Fruit fly (Drosophila melanogaster) whole organism: ENCODE results near the gene Pp1alpha-96A.

Experiments
- CG8478 ChIP-seq: fragments of >200 bp; optimal IDR thresholded peaks from 2 replicates; lab custom pipeline; 2018; ENCODE audit warnings: inconsistent platforms
- Dll ChIP-seq: fragments of >200 bp; optimal IDR thresholded peaks from 2 replicates; lab custom pipeline; 2017
- EcR ChIP-seq, 2 experiments: fragments of >200 bp; optimal IDR thresholded peaks; 2 replicates each; lab custom pipeline; 2017; ENCODE audit warnings: missing biosample characterization in 2 of 2, missing genetic modification characterization in 2 of 2, missing genetic modification reagents in 2 of 2
- pan ChIP-seq: fragments of >200 bp; optimal IDR thresholded peaks from 2 replicates; lab custom pipeline; 2017
- psq ChIP-seq: fragments of >200 bp; optimal IDR thresholded peaks from 2 replicates; lab custom pipeline; 2017
- usp ChIP-seq: fragments of >200 bp; optimal IDR thresholded peaks from 2 replicates; lab custom pipeline; 2017; ENCODE audit warnings: missing biosample characterization, missing genetic modification characterization, mixed read lengths

Gene Pp1alpha-96A

DNA sequence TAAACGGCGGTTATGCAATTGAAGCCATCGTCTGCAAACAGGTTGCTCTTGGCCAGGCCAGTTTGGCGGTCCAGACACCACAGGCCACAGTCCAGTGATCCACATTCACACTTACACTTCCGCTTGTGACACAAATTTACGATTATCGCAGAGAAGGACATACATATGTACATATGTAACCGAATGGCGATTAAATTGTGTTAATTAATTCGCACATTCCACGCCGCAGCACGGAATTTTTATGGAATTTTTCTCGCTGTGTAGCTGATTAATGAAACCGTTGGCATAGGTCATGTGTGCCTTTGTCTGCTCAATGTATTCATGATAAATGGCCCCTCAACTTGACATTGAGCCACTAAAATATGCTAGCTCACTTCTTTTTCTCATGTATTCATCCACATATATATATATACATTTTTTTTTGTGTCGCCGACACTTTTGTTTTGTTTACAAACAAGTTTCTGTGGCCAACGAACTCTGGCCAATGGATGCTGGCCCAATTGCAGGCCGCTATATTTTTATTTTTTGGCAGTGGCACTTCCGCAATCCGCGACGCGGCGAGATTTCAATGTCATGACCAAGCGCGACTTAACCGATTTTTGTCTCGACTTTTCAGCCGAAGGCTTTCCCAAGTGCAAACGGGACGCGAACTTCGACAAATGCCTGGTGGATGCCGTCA lies 8.1 kb downstream of the Pp1alpha-96A start:
- TF ChIP-seq EcR (GFP tag; optimal IDR thresholded peaks at IDR 0.05; lab: Kevin White, UChicago) (no peak), psq (no peak), usp (no peak), pan (lab: Kevin White, UChicago) (no peak), Dll (lab: Kevin White, UChicago) (no peak), CG8478 (lab: Kevin White, UChicago) (no peak)

DNA sequence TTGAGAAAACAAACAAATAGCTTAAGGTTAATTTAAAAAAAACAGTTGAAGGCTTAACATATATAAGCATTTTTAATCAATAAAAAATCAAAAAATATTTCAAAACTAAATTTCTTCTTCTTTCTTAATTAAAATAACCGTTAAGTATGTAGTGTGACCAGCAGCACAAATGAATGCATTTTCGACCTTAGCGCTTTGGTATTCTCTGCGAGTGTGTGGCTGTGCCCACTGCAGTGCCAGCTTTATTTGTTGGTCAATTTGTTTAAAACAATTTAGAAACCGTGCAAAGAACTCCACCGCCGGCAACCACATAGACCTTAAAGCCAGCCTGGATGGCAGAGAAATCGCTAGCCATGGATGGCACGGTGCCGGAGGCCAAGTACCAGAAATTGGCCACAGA lies 9.8 kb downstream of the Pp1alpha-96A start, which contains the start of gene CG6607:
Gene CG6607 (plus strand): TSS at position 203 of the 400 bp plus-strand sequence.
- no peak for TF ChIP-seq usp
- TF ChIP-seq EcR (GFP tag; optimal IDR thresholded peaks at IDR 0.05; lab: Kevin White, UChicago): no peak
- TF ChIP-seq Dll (lab: Kevin White, UChicago): no peak
- TF ChIP-seq pan (lab: Kevin White, UChicago): no peak
- no peak for TF ChIP-seq psq
- TF ChIP-seq CG8478 (lab: Kevin White, UChicago): no peak

DNA sequence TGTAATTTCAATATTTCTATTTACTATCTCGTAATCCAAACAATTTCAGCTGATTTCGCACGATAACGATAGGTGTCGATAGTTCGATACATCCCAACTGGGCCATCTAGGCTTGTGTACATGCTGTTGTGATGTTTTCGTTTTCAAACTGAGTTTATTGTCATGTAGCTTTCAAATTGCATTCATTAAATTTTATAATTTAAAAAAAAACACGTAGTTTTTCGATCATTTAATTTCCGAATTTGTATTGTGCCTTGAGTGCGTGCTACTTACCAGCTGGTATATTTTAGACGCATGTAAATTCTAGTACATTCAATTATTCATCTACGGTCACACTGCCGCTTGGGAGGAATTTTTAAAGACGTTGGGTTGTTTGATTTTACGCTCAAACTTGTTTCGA lies 12.3 kb downstream of the Pp1alpha-96A start, which contains the start of the genes CG13623 and ana1:
Gene CG13623 (minus strand): TSS at position 231 of the 400 bp plus-strand sequence.
Gene ana1 (plus strand): TSS at position 249 of the 400 bp plus-strand sequence.
- TF ChIP-seq usp: no peak
- TF ChIP-seq EcR (GFP tag; optimal IDR thresholded peaks at IDR 0.05; lab: Kevin White, UChicago): no peak
- no peak for TF ChIP-seq pan (lab: Kevin White, UChicago)

DNA sequence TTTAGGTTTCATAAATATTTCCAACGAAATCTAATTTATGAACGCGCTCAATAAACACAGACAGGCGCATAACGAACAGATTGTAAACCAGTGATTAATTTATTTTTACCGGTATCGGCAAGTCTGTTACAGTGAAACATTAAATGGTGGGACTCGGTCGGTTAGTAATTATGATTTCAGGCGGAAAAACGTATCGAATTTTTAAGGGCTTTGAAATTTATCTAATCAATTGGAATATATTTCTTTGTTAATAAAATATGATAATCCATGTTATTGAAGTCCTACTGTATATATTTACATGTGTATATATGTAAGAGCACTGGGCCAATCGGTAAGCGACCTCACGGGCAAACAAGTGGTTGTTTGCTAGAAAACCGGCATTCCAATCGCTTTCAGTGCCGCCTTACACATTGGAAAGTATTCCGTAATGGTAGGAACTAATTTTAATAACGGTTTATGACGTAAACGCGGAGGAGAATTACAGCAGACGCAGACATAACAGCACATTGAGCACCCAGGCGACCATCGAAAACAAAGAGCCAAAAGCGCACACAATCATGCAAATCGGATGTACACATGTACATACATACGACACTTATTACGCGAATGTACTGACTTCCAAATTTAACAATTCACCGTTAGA lies 25.1 kb downstream of the Pp1alpha-96A start:
- TF ChIP-seq usp: no peak
- no peak for TF ChIP-seq EcR (GFP tag; optimal IDR thresholded peaks at IDR 0.05; lab: Kevin White, UChicago)
- TF ChIP-seq psq: no peak
- no peak for TF ChIP-seq Dll (lab: Kevin White, UChicago)
- TF ChIP-seq CG8478 (lab: Kevin White, UChicago): no peak

DNA sequence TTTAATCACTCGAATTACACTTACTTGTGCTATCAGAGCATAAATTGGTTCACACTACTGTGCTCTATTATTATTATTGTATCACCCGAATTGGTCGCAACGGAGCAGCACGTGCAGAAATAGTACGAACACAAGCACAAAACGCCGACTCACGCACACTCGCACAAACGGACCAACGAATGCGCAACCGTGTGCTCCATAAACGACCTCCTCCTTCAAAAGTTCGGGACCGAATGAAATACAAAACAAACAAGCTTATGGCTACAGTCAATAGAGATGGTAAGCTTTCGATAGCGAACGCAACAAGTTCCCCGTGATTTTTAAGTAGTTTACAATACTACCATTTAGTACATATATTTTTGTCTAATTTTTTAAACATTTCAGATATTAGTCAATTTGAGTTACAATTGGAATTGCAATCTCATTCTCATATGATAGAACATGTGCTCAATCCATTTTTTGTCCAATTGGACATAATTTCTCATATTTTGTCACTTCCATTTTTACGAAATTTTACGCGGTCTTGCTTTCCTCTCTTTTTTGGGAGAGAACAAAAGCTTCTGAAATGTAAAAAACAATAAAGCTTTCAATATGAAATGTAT lies 25.7 kb downstream of the Pp1alpha-96A start, which contains the start of gene Cftr:
Gene Cftr (minus strand): TSS at position 239 of the 602 bp plus-strand sequence.
- TF ChIP-seq EcR (GFP tag; optimal IDR thresholded peaks at IDR 0.05; lab: Kevin White, UChicago): no peak

DNA sequence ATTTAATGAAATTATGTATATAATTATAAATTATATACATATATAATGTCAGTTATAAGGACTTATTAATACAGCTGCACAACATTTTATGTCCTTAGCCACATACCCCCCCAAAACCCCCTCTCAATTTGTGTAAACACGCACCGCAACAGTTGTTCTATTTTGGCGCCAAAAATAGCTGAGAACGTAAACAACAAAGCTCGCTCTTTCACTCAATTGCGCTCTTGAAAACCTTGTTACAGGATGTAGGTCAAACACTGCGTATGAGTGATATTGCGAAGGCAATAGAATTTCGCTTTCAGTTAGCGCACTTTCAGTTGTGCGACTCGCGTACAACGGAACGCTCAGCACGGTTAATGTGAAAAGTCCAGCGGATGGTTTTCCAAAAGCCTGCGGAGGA lies 26.3 kb downstream of the Pp1alpha-96A start, which contains the start of gene Esyt2:
Gene Esyt2 (plus strand): TSS at position 332 of the 400 bp plus-strand sequence.
- TF ChIP-seq CG8478 (lab: Kevin White, UChicago): no peak
- no peak for TF ChIP-seq EcR (GFP tag; optimal IDR thresholded peaks at IDR 0.05; lab: Kevin White, UChicago)
- no peak for TF ChIP-seq usp
- no peak for TF ChIP-seq Dll (lab: Kevin White, UChicago)
- no peak for TF ChIP-seq pan (lab: Kevin White, UChicago)
- no peak for TF ChIP-seq psq

DNA sequence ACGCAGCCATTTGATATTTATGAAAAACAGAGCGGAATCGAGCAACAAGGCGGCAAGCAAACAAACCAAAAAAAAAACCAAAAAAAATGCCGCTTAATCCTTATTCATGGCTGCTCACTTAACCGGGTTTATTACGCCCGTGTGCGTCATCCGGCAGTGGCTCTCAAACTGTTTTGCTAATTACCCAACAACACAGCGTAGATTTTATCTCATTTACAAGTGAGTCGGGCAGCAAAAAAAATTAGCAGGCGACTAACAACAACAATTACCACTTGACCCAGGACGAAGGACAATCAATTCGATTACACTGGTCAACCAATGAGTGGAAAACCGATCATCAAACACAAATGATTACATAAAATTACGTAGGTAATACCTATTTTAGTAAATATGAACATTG lies 30.1 kb downstream of the Pp1alpha-96A start:
- TF ChIP-seq EcR (GFP tag; optimal IDR thresholded peaks at IDR 0.05; lab: Kevin White, UChicago): no peak
- no peak for TF ChIP-seq CG8478 (lab: Kevin White, UChicago)
- TF ChIP-seq pan (lab: Kevin White, UChicago): no peak
- no peak for TF ChIP-seq usp
- no peak for TF ChIP-seq Dll (lab: Kevin White, UChicago)
- no peak for TF ChIP-seq psq

DNA sequence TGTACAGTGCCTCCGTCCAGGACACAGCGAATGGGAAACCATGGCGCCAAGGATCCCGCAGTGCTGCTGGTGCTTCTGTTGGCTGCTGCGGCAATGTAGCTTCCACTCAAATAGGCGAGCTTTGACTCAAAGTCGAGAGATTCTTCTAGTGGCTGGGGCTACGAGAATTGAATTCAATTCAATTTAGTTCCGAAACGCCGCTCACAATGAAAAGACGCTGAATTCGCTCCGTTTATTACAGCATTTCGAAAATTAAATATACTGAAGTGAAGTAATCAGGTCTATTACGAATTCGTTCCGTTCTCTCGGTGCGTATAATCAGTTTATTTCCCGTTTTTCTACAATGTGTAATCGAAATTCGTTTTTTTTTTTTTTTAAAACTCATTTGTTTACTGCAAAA lies 30.8 kb downstream of the Pp1alpha-96A start:
- TF ChIP-seq psq: no peak
- no peak for TF ChIP-seq Dll (lab: Kevin White, UChicago)
- TF ChIP-seq CG8478 (lab: Kevin White, UChicago): no peak
- no peak for TF ChIP-seq EcR (GFP tag; optimal IDR thresholded peaks at IDR 0.05; lab: Kevin White, UChicago)
- TF ChIP-seq usp: no peak
- no peak for TF ChIP-seq pan (lab: Kevin White, UChicago)

DNA sequence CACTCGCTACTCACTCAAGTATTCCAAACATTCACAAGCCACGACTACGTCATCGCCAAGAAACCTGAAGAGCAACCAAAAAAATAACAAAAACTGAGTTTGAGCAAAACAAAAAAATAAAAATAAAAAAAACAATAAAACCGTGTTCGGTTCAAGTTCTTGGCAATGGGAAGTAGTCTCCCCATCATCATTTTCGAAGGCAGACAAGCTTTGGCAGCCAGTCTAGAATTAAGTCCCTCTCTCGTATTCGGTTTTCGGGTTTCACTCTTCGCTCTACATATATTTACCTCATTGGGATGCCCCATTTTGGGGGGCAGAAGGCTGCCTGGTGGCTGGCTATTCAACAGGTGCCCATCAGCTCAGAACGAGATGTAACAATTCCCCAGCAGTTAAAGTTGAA lies 31.8 kb downstream of the Pp1alpha-96A start:
- TF ChIP-seq usp (no peak), Dll (lab: Kevin White, UChicago) (no peak), psq (no peak), EcR (GFP tag; optimal IDR thresholded peaks at IDR 0.05; lab: Kevin White, UChicago) (no peak), CG8478 (lab: Kevin White, UChicago) (no peak), pan (lab: Kevin White, UChicago) (no peak)

DNA sequence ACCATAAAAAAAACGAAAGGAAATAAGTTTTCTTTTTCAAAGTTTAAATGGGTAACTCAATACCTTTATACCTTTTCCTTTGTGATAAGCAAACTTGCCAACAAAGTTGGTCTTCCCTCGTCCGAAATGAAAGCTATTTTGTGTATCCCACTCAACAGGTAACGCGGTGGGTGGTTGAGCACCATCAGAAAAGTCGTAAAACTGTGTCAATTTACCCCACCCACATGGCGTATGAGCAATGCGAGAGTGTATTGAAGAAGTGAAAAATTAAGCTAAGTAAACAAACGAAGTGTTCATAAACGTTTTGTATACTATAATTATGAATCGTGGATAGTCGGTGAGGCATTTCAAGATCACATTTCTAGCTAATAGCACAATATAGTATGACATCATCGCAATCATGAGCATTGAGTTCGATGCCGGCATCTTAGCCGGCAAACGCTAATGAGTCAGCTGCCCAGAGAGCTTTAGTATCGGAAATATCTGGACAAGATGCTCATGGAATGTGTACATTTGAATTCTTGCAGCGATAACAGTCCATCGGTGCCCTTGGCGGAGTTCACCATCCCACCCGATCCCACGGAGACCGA lies 32.8 kb downstream of the Pp1alpha-96A start:
- no peak for TF ChIP-seq pan (lab: Kevin White, UChicago)
- TF ChIP-seq EcR (GFP tag; optimal IDR thresholded peaks at IDR 0.05; lab: Kevin White, UChicago): no peak
- TF ChIP-seq Dll (lab: Kevin White, UChicago): no peak
- TF ChIP-seq psq: no peak
- no peak for TF ChIP-seq CG8478 (lab: Kevin White, UChicago)
- no peak for TF ChIP-seq usp

DNA sequence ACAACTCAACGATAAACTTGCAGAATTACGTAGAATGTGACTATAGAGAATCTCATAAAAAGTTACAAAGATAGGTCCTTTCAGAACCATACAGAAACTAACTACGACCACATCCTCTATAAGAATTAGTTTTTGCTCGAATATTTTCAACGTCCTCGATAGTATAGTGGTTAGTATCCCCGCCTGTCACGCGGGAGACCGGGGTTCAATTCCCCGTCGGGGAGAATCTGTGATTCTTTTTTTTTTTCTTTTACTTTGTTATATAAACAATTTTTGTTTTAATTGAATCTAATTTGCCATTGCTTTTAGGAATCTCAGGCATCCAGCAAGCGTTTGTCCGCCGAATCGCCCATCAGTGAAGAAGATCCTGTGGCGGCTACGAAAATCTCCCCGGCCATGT lies 37.1 kb downstream of the Pp1alpha-96A start:
- TF ChIP-seq usp: no peak
- TF ChIP-seq EcR (GFP tag; optimal IDR thresholded peaks at IDR 0.05; lab: Kevin White, UChicago): no peak
- TF ChIP-seq pan (lab: Kevin White, UChicago): no peak
- no peak for TF ChIP-seq CG8478 (lab: Kevin White, UChicago)
- TF ChIP-seq Dll (lab: Kevin White, UChicago): no peak
- no peak for TF ChIP-seq psq

DNA sequence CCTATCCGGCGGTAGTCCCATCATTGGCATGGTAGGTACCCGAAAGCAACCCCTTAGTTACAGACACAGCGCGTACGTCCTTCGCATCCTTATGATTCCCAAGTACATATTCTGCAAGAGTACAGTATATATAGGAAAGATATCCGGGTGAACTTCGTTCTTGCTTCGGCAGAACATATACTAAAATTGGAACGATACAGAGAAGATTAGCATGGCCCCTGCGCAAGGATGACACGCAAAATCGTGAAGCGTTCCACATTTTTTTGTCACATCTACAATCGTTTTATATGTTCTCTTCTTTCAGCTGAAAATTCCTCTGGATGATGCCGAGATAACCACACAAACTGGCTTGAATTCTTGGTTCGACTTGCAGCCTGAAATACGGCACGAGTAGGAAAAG lies 37.9 kb downstream of the Pp1alpha-96A start:
- TF ChIP-seq CG8478 (lab: Kevin White, UChicago): no peak
- no peak for TF ChIP-seq Dll (lab: Kevin White, UChicago)
